Fruit fly (Drosophila melanogaster) whole organism, embryonic: ENCODE results near the gene CG15498.

Source experiments
- BEAF-32 ChIP-seq: fragments of 200-800 bp; sonication (Bioruptor generic); optimal IDR thresholded peaks from 3 replicates; lab custom pipeline; 2017; ENCODE audit warnings: missing biosample characterization, missing genetic modification characterization, mild to moderate bottlenecking, moderate library complexity, missing genetic modification reagents
- C15 ChIP-seq: fragments of 200-800 bp; sonication (Bioruptor generic); IDR thresholded peaks from 3 replicates; pipeline ENCODE4 v1.3.6; 2022; ENCODE audit warnings: missing biosample characterization, missing genetic modification characterization
- CG10431 ChIP-seq: fragments of 200-800 bp; sonication (Bioruptor generic); optimal IDR thresholded peaks from 3 replicates; lab custom pipeline; 2018; ENCODE audit warnings: missing biosample characterization, mild to moderate bottlenecking, missing genetic modification characterization
- CG12071 ChIP-seq: fragments of 200-800 bp; sonication (Bioruptor generic); optimal IDR thresholded peaks from 3 replicates; lab custom pipeline; 2018; ENCODE audit warnings: missing biosample characterization, mild to moderate bottlenecking, missing genetic modification characterization
- CG12299 ChIP-seq: fragments of 200-800 bp; sonication (Bioruptor generic); optimal IDR thresholded peaks from 2 replicates; lab custom pipeline; 2018; ENCODE audit warnings: missing biosample characterization, mild to moderate bottlenecking, missing genetic modification characterization
- CG12391 ChIP-seq: fragments of 200-800 bp; sonication (Bioruptor generic); optimal IDR thresholded peaks from 3 replicates; lab custom pipeline; 2018; ENCODE audit warnings: missing biosample characterization, mild to moderate bottlenecking, missing genetic modification characterization, moderate library complexity
- CG13894 ChIP-seq: fragments of 200-800 bp; sonication (Bioruptor generic); optimal IDR thresholded peaks from 3 replicates; lab custom pipeline; 2018; ENCODE audit warnings: missing biosample characterization, mild to moderate bottlenecking, missing genetic modification characterization, moderate library complexity
- CG14014 ChIP-seq: fragments of 200-800 bp; sonication (Bioruptor generic); IDR thresholded peaks from 2 replicates; pipeline ENCODE4 v1.3.6; 2022; ENCODE audit warnings: missing biosample characterization, missing genetic modification characterization
- CG15073 ChIP-seq: fragments of 200-800 bp; sonication (Bioruptor generic); optimal IDR thresholded peaks from 2 replicates; lab custom pipeline; 2016; ENCODE audit warnings: missing biosample characterization, missing genetic modification characterization
- CG1529 ChIP-seq: fragments of 200-800 bp; sonication (Bioruptor generic); optimal IDR thresholded peaks from 3 replicates; lab custom pipeline; 2018; ENCODE audit warnings: missing biosample characterization, missing genetic modification characterization
- CG16863 ChIP-seq: fragments of 200-800 bp; sonication (Bioruptor generic); optimal IDR thresholded peaks from 3 replicates; lab custom pipeline; 2016; ENCODE audit warnings: missing biosample characterization, missing genetic modification characterization
- CG2199 ChIP-seq: fragments of 200-800 bp; sonication (Bioruptor generic); IDR thresholded peaks from 3 replicates; pipeline ENCODE4 v1.3.6; 2022; ENCODE audit warnings: missing biosample characterization, missing genetic modification characterization
- CG31441 ChIP-seq: fragments of 200-800 bp; sonication (Bioruptor generic); IDR thresholded peaks from 2 replicates; pipeline ENCODE4 v1.3.6; 2022; ENCODE audit warnings: missing biosample characterization, missing genetic modification characterization
- CG3163 ChIP-seq: fragments of 200-800 bp; sonication (Bioruptor generic); optimal IDR thresholded peaks from 3 replicates; lab custom pipeline; 2016; ENCODE audit warnings: missing biosample characterization, missing genetic modification characterization
- CG34224 ChIP-seq: fragments of 200-800 bp; sonication (Bioruptor generic); IDR thresholded peaks from 3 replicates; pipeline ENCODE4 v1.3.6; 2022; ENCODE audit warnings: missing biosample characterization, missing genetic modification characterization; ENCODE audit not compliant: partially characterized antibody
- CG3838 ChIP-seq: fragments of 200-800 bp; sonication (Bioruptor generic); optimal IDR thresholded peaks from 3 replicates; lab custom pipeline; 2016; ENCODE audit warnings: missing biosample characterization, missing genetic modification characterization
- CG5180 ChIP-seq: fragments of 200-800 bp; sonication (Bioruptor generic); optimal IDR thresholded peaks from 3 replicates; lab custom pipeline; 2017; ENCODE audit warnings: missing biosample characterization, missing genetic modification characterization, mild to moderate bottlenecking, moderate library complexity, missing genetic modification reagents
- CG7786 ChIP-seq: fragments of 200-800 bp; sonication (Bioruptor generic); optimal IDR thresholded peaks from 2 replicates; lab custom pipeline; 2016; ENCODE audit warnings: missing biosample characterization, missing genetic modification characterization
- CG8089 ChIP-seq: fragments of 200-800 bp; sonication (Bioruptor generic); optimal IDR thresholded peaks from 3 replicates; lab custom pipeline; 2016; ENCODE audit warnings: missing biosample characterization, missing genetic modification characterization
- CG8478 ChIP-seq: fragments of >200 bp; optimal IDR thresholded peaks from 2 replicates; lab custom pipeline; 2018
- CG9817 ChIP-seq: fragments of 200-800 bp; sonication (Bioruptor generic); optimal IDR thresholded peaks from 2 replicates; lab custom pipeline; 2018; ENCODE audit warnings: missing biosample characterization, mild to moderate bottlenecking, missing genetic modification characterization, moderate library complexity
- CTCF ChIP-seq: fragments of 200-800 bp; sonication (Bioruptor generic); optimal IDR thresholded peaks from 2 replicates; lab custom pipeline; 2017; ENCODE audit warnings: missing biosample characterization, mild to moderate bottlenecking, missing genetic modification characterization, moderate library complexity
- D19B ChIP-seq: fragments of 200-800 bp; sonication (Bioruptor generic); optimal IDR thresholded peaks from 2 replicates; lab custom pipeline; 2017; ENCODE audit warnings: missing biosample characterization, mild to moderate bottlenecking, missing genetic modification characterization
- Dbx ChIP-seq: fragments of 200-800 bp; sonication (Bioruptor generic); IDR thresholded peaks from 3 replicates; pipeline ENCODE4 v1.3.6; 2022; ENCODE audit warnings: missing biosample characterization, missing genetic modification characterization
- Hey ChIP-seq: fragments of 200-800 bp; sonication (Bioruptor generic); optimal IDR thresholded peaks from 3 replicates; lab custom pipeline; 2018; ENCODE audit warnings: missing biosample characterization, mild to moderate bottlenecking, missing genetic modification characterization
- HmgD ChIP-seq: fragments of 200-800 bp; sonication (Bioruptor generic); optimal IDR thresholded peaks from 3 replicates; lab custom pipeline; 2016; ENCODE audit warnings: missing biosample characterization, missing genetic modification characterization
- Jarid2 ChIP-seq: fragments of 200-800 bp; sonication (Bioruptor generic); optimal IDR thresholded peaks from 3 replicates; lab custom pipeline; 2017; ENCODE audit warnings: mild to moderate bottlenecking, missing biosample characterization, missing genetic modification reagents, missing genetic modification characterization
- Med ChIP-seq: fragments of 200-800 bp; sonication (Bioruptor generic); peaks from one replicate; lab custom pipeline; 2016; ENCODE audit warnings: missing biosample characterization, missing genetic modification characterization, mild to moderate bottlenecking, inconsistent platforms, moderate library complexity
- NfI ChIP-seq: fragments of 200-800 bp; sonication (Bioruptor generic); optimal IDR thresholded peaks from 3 replicates; lab custom pipeline; 2018; ENCODE audit warnings: missing biosample characterization, mild to moderate bottlenecking, missing genetic modification characterization, moderate library complexity
- Side ChIP-seq: fragments of 200-800 bp; sonication (Bioruptor generic); optimal IDR thresholded peaks from 2 replicates; lab custom pipeline; 2016; ENCODE audit warnings: missing biosample characterization, missing genetic modification characterization
- Spps ChIP-seq: fragments of 200-800 bp; sonication (Bioruptor generic); optimal IDR thresholded peaks from 2 replicates; lab custom pipeline; 2018; ENCODE audit warnings: missing biosample characterization, mild to moderate bottlenecking, missing genetic modification characterization
- bsh ChIP-seq, 2 experiments: fragments of 200-800 bp; sonication (Bioruptor generic); optimal IDR thresholded peaks; 2 replicates each; lab custom pipeline; 2017 to 2018; ENCODE audit warnings: mild to moderate bottlenecking in 2 of 2, missing biosample characterization in 2 of 2, missing genetic modification characterization in 2 of 2, moderate library complexity in 1 of 2
- chm ChIP-seq: fragments of 200-800 bp; sonication (Bioruptor generic); IDR thresholded peaks from 2 replicates; pipeline ENCODE4 v1.3.6; 2022; ENCODE audit warnings: missing biosample characterization, missing genetic modification characterization
- chn ChIP-seq: fragments of 200-800 bp; sonication (Bioruptor generic); optimal IDR thresholded peaks from 2 replicates; lab custom pipeline; 2016; ENCODE audit warnings: missing biosample characterization, missing genetic modification characterization
- crol ChIP-seq: fragments of 200-800 bp; sonication (Bioruptor generic); IDR thresholded peaks from 2 replicates; pipeline ENCODE4 v1.3.6; 2022; ENCODE audit warnings: missing biosample characterization, missing genetic modification characterization
- disco-r ChIP-seq: fragments of 200-800 bp; sonication (Bioruptor generic); optimal IDR thresholded peaks from 2 replicates; lab custom pipeline; 2016; ENCODE audit warnings: missing biosample characterization, missing genetic modification characterization
- h ChIP-seq: fragments of >200 bp; optimal IDR thresholded peaks from 2 replicates; lab custom pipeline; 2017
- kni ChIP-seq: fragments of 200-800 bp; sonication (Bioruptor generic); optimal IDR thresholded peaks from 3 replicates; lab custom pipeline; 2017; ENCODE audit warnings: mild to moderate bottlenecking, missing biosample characterization, missing genetic modification reagents, missing genetic modification characterization
- lbe ChIP-seq: fragments of 200-800 bp; sonication (Bioruptor generic); optimal IDR thresholded peaks from 2 replicates; lab custom pipeline; 2016; ENCODE audit warnings: missing biosample characterization, mild to moderate bottlenecking, missing genetic modification characterization
- lov ChIP-seq, 2 experiments: fragments of 200-800 bp in 1 of 2; fragments of >200 bp in 1 of 2; sonication (Bioruptor generic) in 1 of 2; IDR thresholded peaks in 1 of 2; optimal IDR thresholded peaks in 1 of 2; 2 replicates in 1 of 2; 3 replicates in 1 of 2; pipeline versions ENCODE4 v1.3.6 to Lab custom; 2017 to 2022; ENCODE audit warnings: missing biosample characterization in 1 of 2, missing genetic modification characterization in 1 of 2
- luna ChIP-seq: fragments of 200-800 bp; sonication (Bioruptor generic); optimal IDR thresholded peaks from 2 replicates; lab custom pipeline; 2016; ENCODE audit warnings: missing biosample characterization, missing genetic modification characterization
- nerfin-2 ChIP-seq: fragments of 200-800 bp; sonication (Bioruptor generic); IDR thresholded peaks from 2 replicates; pipeline ENCODE4 v1.3.6; 2022; ENCODE audit warnings: missing biosample characterization, missing genetic modification characterization; ENCODE audit not compliant: partially characterized antibody
- pan ChIP-seq, 4 experiments: fragments of >200 bp in 3 of 4; fragments of 200-800 bp in 1 of 4; sonication (Bioruptor generic) in 1 of 4; optimal IDR thresholded peaks in 3 of 4; IDR thresholded peaks in 1 of 4; 2 replicates each; pipeline versions ENCODE4 v1.3.6 to Lab custom; 2017 to 2022; ENCODE audit warnings: missing biosample characterization in 2 of 4, missing genetic modification characterization in 2 of 4, mixed read lengths in 1 of 4
- peb ChIP-seq: fragments of 200-800 bp; sonication (Bioruptor generic); IDR thresholded peaks from 2 replicates; pipeline ENCODE4 v1.3.6; 2022; ENCODE audit warnings: missing biosample characterization, missing genetic modification characterization
- rib ChIP-seq: fragments of 200-800 bp; sonication (Bioruptor generic); IDR thresholded peaks from 2 replicates; pipeline ENCODE4 v1.3.6; 2022; ENCODE audit warnings: missing biosample characterization, missing genetic modification characterization
- stc ChIP-seq: fragments of 200-800 bp; sonication (Bioruptor generic); IDR thresholded peaks from 2 replicates; pipeline ENCODE4 v1.3.6; 2022; ENCODE audit warnings: missing biosample characterization, missing genetic modification characterization
- stwl ChIP-seq: fragments of 200-800 bp; sonication (Bioruptor generic); optimal IDR thresholded peaks from 3 replicates; lab custom pipeline; 2018; ENCODE audit warnings: missing biosample characterization, mild to moderate bottlenecking, missing genetic modification characterization, moderate library complexity
- trh ChIP-seq: fragments of 200-800 bp; sonication (Bioruptor generic); optimal IDR thresholded peaks from 2 replicates; lab custom pipeline; 2016; ENCODE audit warnings: missing biosample characterization, missing genetic modification characterization
- unc-4 ChIP-seq: fragments of 200-800 bp; sonication (Bioruptor generic); IDR thresholded peaks from 2 replicates; pipeline ENCODE4 v1.3.6; 2022; ENCODE audit warnings: missing biosample characterization, missing genetic modification characterization; ENCODE audit not compliant: partially characterized antibody
- vfl ChIP-seq: fragments of 200-800 bp; sonication (Bioruptor generic); optimal IDR thresholded peaks from 2 replicates; lab custom pipeline; 2016; ENCODE audit warnings: missing biosample characterization, missing genetic modification characterization
- wdn ChIP-seq: fragments of 200-800 bp; sonication (Bioruptor generic); IDR thresholded peaks from 2 replicates; pipeline ENCODE4 v1.3.6; 2022; ENCODE audit warnings: missing biosample characterization, missing genetic modification characterization

The CG15498 gene

DNA sequence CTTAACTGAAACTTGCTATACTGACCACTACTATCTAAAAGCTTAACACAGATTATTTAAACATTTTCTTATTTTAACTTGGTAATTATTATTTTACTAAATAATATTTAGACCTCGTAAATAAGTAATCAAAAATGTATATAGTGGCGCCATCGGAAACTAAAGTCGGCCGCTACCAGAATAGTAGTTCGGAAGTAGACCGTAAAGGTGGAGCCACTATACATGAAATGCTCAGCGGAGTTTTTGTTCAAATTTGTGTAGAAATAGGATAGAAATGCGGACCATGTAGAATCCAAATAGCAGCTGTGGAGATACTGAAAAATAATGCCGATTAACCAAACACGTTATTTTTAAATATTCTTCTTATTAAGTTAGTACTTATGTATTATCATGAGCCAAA lies 48.8 kb downstream of the CG15498 start (continued):
- TF ChIP-seq CG3838 (GFP tag; lab: Kevin White, UChicago) (peak; percentile 97), lov (optimal IDR thresholded peaks at IDR 0.05; lab: Kevin White, UChicago) (no peak), lov (GFP tag; IDR thresholded peaks at IDR 0.05; lab: Robert Waterston, UW) (peak; percentile 100), CG3163 (GFP tag; lab: Kevin White, UChicago) (peak; percentile 91), D19B (GFP tag; lab: Kevin White, UChicago) (peak; percentile 93), nerfin-2 (GFP tag; lab: Robert Waterston, UW) (no peak), CG16863 (peak; percentile 98), CG8478 (lab: Kevin White, UChicago) (no peak), BEAF-32 (GFP tag; lab: Kevin White, UChicago) (no peak), chm (peak; percentile 99), CG1529 (GFP tag; lab: Kevin White, UChicago) (peak; percentile 97), CG31441 (GFP tag; lab: Robert Waterston, UW) (peak; percentile 93), crol (GFP tag; lab: Robert Waterston, UW) (peak; percentile 75), stc (GFP tag; lab: Robert Waterston, UW) (peak; percentile 98), stwl (tag; lab: Kevin White, UChicago) (peak; percentile 96), wdn (GFP tag; lab: Robert Waterston, UW) (peak; percentile 97), CG9817 (peak; percentile 100), Spps (tag; lab: Kevin White, UChicago) (peak; percentile 89), luna (GFP tag; lab: Kevin White, UChicago) (peak; percentile 97), Hey (peak; percentile 96), chn (GFP tag; lab: Kevin White, UChicago) (peak; percentile 98), Med (GFP tag; lab: Kevin White, UChicago) (peak; percentile 100), trh (GFP tag; lab: Kevin White, UChicago) (peak; percentile 99), rib (GFP tag; lab: Robert Waterston, UW) (peak; percentile 94), Jarid2 (GFP tag; lab: Kevin White, UChicago) (peak; percentile 92), disco-r (GFP tag; lab: Kevin White, UChicago) (peak; percentile 98), Side (peak; percentile 98), peb (GFP tag; lab: Robert Waterston, UW) (peak; percentile 94), CG13894 (tag; lab: Kevin White, UChicago) (peak; percentile 94), Dbx (GFP tag; lab: Robert Waterston, UW) (peak; percentile 99), bsh (GFP tag; optimal IDR thresholded peaks at IDR 0.05; lab: Kevin White, UChicago) (peak in 1 of 2 experiments; percentile 98), CG12391 (tag; lab: Kevin White, UChicago) (peak; percentile 98), lbe (peak; percentile 88), CG8089 (peak; percentile 99), CG12299 (peak; percentile 95), CG34224 (GFP tag; lab: Robert Waterston, UW) (no peak), vfl (GFP tag; lab: Kevin White, UChicago) (peak; percentile 95), HmgD (GFP tag; lab: Kevin White, UChicago) (peak; percentile 98), NfI (peak; percentile 100), CTCF (GFP tag; lab: Kevin White, UChicago) (peak; percentile 99), pan (optimal IDR thresholded peaks at IDR 0.05; lab: Kevin White, UChicago) (no peak), pan (GFP tag; optimal IDR thresholded peaks at IDR 0.05 in 1 of 2, IDR thresholded peaks at IDR 0.05 in 1 of 2) (peak in 1 of 2 experiments; percentile 99), CG12071 (GFP tag; lab: Kevin White, UChicago) (peak; percentile 98), CG5180 (peak; percentile 88), CG14014 (GFP tag; lab: Robert Waterston, UW) (peak; percentile 98), kni (peak; percentile 98), CG15073 (peak; percentile 87), CG7786 (GFP tag; lab: Kevin White, UChicago) (peak; percentile 94), C15 (peak; percentile 98), h (lab: Kevin White, UChicago) (no peak), CG10431 (GFP tag; lab: Kevin White, UChicago) (peak; percentile 95), unc-4 (GFP tag; lab: Robert Waterston, UW) (no peak), CG2199 (GFP tag; lab: Robert Waterston, UW) (peak; percentile 99)
